Fruit fly (Drosophila melanogaster): ENCODE measurements around the gene Ucp4C.

The Ucp4C gene

DNA sequence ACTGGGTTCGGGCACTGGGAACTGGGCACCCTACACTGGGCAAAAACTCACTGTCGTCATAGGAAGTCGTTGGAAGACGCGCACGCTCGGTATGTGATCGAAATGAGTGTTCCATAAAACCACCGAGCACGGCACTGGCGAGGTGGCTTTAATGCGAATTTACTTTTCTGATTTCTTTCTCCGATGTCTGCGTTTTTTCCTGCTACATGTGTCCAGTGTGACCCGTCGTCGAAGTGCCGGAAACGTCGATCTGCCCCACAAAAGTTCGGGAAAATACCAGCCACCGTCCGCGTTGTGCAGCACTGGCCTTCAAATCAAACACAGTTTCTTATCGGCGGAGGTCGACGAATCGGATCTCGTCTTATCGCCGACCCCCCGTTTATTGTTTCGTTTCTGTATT, 30.9 kb downstream of the Ucp4C start, which contains the start of gene Kdm5 (continued):
- no peak for TF ChIP-seq prd (optimal IDR thresholded peaks at IDR 0.05)
- TF ChIP-seq prd (GFP tag; IDR thresholded peaks at IDR 0.05) = peak; percentile 45; the same call in 1 of the 3 replicates
- TF ChIP-seq CG10959 (GFP tag; IDR thresholded peaks at IDR 0.05) = no peak
- TF ChIP-seq Six4 (GFP tag; optimal IDR thresholded peaks at IDR 0.05) = no peak
- no peak for TF ChIP-seq CG7372 (GFP tag; IDR thresholded peaks at IDR 0.05)
- TF ChIP-seq Ptx1 (GFP tag; IDR thresholded peaks at IDR 0.05) = no peak
- no peak for TF ChIP-seq Lim3 (GFP tag; IDR thresholded peaks at IDR 0.05)
- TF ChIP-seq Ada2b (GFP tag; IDR thresholded peaks at IDR 0.05) = no peak
- no peak for TF ChIP-seq CG17359 (tag; optimal IDR thresholded peaks at IDR 0.05)
- TF ChIP-seq vvl (GFP tag; IDR thresholded peaks at IDR 0.05) = peak; percentile 61
- no peak for TF ChIP-seq CG4707 (GFP tag; optimal IDR thresholded peaks at IDR 0.05)
- TF ChIP-seq CG6272 (GFP tag; IDR thresholded peaks at IDR 0.05) = no peak
- no peak for TF ChIP-seq gcm2 (GFP tag; optimal IDR thresholded peaks at IDR 0.05)
- peak; percentile 94 for TF ChIP-seq CG10267 (tag; optimal IDR thresholded peaks at IDR 0.05)
- no peak for TF ChIP-seq NfI (GFP tag; optimal IDR thresholded peaks at IDR 0.05)
- TF ChIP-seq grn (GFP tag; optimal IDR thresholded peaks at IDR 0.05) = peak; percentile 90
- no peak for TF ChIP-seq otp (GFP tag; IDR thresholded peaks at IDR 0.05)
- peak; percentile 48 for TF ChIP-seq Vsx1 (GFP tag; optimal IDR thresholded peaks at IDR 0.05)
- TF ChIP-seq Elba2 (GFP tag; optimal IDR thresholded peaks at IDR 0.05) = peak; percentile 9
- no peak for TF ChIP-seq CG7556 (GFP tag; optimal IDR thresholded peaks at IDR 0.05)
- no peak for TF ChIP-seq nau (GFP tag; optimal IDR thresholded peaks at IDR 0.05)
- peak; percentile 34; the same call in 1 of the 2 replicates for TF ChIP-seq amos (GFP tag; IDR thresholded peaks at IDR 0.05; ENCODE audit: partially characterized antibody)
- peak; percentile 62 for TF ChIP-seq HmgD (GFP tag; optimal IDR thresholded peaks at IDR 0.05)
- no peak for TF ChIP-seq CG16863 (GFP tag; optimal IDR thresholded peaks at IDR 0.05)
- no peak for TF ChIP-seq Spps (tag; optimal IDR thresholded peaks at IDR 0.05)
- TF ChIP-seq Poxn (GFP tag; IDR thresholded peaks at IDR 0.05) = no peak
- TF ChIP-seq CG18262 (tag; optimal IDR thresholded peaks at IDR 0.05) = peak; percentile 8
- TF ChIP-seq CG34224 (GFP tag; IDR thresholded peaks at IDR 0.05; ENCODE audit: partially characterized antibody) = no peak
- TF ChIP-seq schlank (tag; optimal IDR thresholded peaks at IDR 0.05) = no peak
- TF ChIP-seq CG33213 (GFP tag; optimal IDR thresholded peaks at IDR 0.05) = peak; percentile 64
- TF ChIP-seq CG14860 (GFP tag; IDR thresholded peaks at IDR 0.05; ENCODE audit: partially characterized antibody) = no peak
- no peak for TF ChIP-seq sc (optimal IDR thresholded peaks at IDR 0.05)
- no peak for TF ChIP-seq sc (GFP tag; optimal IDR thresholded peaks at IDR 0.05)
- TF ChIP-seq Nf-YA (GFP tag; IDR thresholded peaks at IDR 0.05) = 0 out of 2 replicates have a peak, but pooled peaks have one; percentile 11
- no peak for TF ChIP-seq CG3407 (GFP tag; optimal IDR thresholded peaks at IDR 0.05)
- TF ChIP-seq ssp (GFP tag; IDR thresholded peaks at IDR 0.05) = peak; percentile 30; the same call in 1 of the 2 replicates
- peak; percentile 4 for TF ChIP-seq CG30403 (GFP tag; optimal IDR thresholded peaks at IDR 0.05)
- TF ChIP-seq dm (GFP tag; optimal IDR thresholded peaks at IDR 0.05) = peak; percentile 44
- no peak for TF ChIP-seq CG6175 (GFP tag; IDR thresholded peaks at IDR 0.05)
- TF ChIP-seq dysf (GFP tag; IDR thresholded peaks at IDR 0.05) = no peak; the same call in 2 of the 3 replicates
- no peak for TF ChIP-seq Eip74EF (GFP tag; optimal IDR thresholded peaks at IDR 0.05)
- TF ChIP-seq Side (GFP tag; optimal IDR thresholded peaks at IDR 0.05) = peak; percentile 47
- TF ChIP-seq ato (GFP tag; IDR thresholded peaks at IDR 0.05; ENCODE audit: partially characterized antibody) = 0 out of 2 replicates have a peak, but pooled peaks have one; percentile 51
- TF ChIP-seq CG12104 (GFP tag; optimal IDR thresholded peaks at IDR 0.05) = no peak
- TF ChIP-seq knrl (GFP tag; IDR thresholded peaks at IDR 0.05; ENCODE audit: partially characterized antibody) = 0 out of 3 replicates have a peak, but pooled peaks have one; percentile 12
- peak; percentile 30 for TF ChIP-seq CG9727 (GFP tag; optimal IDR thresholded peaks at IDR 0.05)
- TF ChIP-seq gsb-n (tag; optimal IDR thresholded peaks at IDR 0.05) = no peak
- TF ChIP-seq odd (GFP tag; optimal IDR thresholded peaks at IDR 0.05) = no peak
- no peak for TF ChIP-seq Oli (tag; optimal IDR thresholded peaks at IDR 0.05)
- no peak for TF ChIP-seq da (GFP tag; optimal IDR thresholded peaks at IDR 0.05)
- TF ChIP-seq crc (GFP tag; optimal IDR thresholded peaks at IDR 0.05) = no peak
- TF ChIP-seq ro (GFP tag; IDR thresholded peaks at IDR 0.05) = no peak
